Fruit fly (Drosophila melanogaster) whole organism, embryonic: ENCODE data around the gene corto.

Experiments used
- CG10979 ChIP-seq: fragments of 200-800 bp; sonication (Bioruptor generic); optimal IDR thresholded peaks from 2 replicates; lab custom pipeline; 2018; ENCODE audit warnings: missing biosample characterization, mild to moderate bottlenecking, missing genetic modification characterization, moderate library complexity
- CG16863 ChIP-seq: fragments of 200-800 bp; sonication (Bioruptor generic); optimal IDR thresholded peaks from 3 replicates; lab custom pipeline; 2016; ENCODE audit warnings: missing biosample characterization, missing genetic modification characterization
- CG17186 ChIP-seq: fragments of 200-800 bp; sonication (Bioruptor generic); optimal IDR thresholded peaks from 3 replicates; lab custom pipeline; 2017; ENCODE audit warnings: missing biosample characterization, missing genetic modification reagents, missing genetic modification characterization
- CG17912 ChIP-seq: fragments of 200-800 bp; sonication (Bioruptor generic); optimal IDR thresholded peaks from 2 replicates; lab custom pipeline; 2018; ENCODE audit warnings: missing biosample characterization, mild to moderate bottlenecking, missing genetic modification characterization
- CG18764 ChIP-seq: fragments of 200-800 bp; sonication (Bioruptor generic); optimal IDR thresholded peaks from 3 replicates; lab custom pipeline; 2016; ENCODE audit warnings: missing biosample characterization, missing genetic modification characterization
- CG2116 ChIP-seq: fragments of 200-800 bp; sonication (Bioruptor generic); optimal IDR thresholded peaks from 3 replicates; lab custom pipeline; 2018; ENCODE audit warnings: missing biosample characterization, mild to moderate bottlenecking, missing genetic modification characterization
- CG2712 ChIP-seq: fragments of 200-800 bp; optimal IDR thresholded peaks from 3 replicates; lab custom pipeline; 2019; ENCODE audit warnings: missing biosample characterization, mild to moderate bottlenecking, missing genetic modification characterization, moderate library complexity
- CG30431 ChIP-seq: fragments of 200-800 bp; sonication (Bioruptor generic); optimal IDR thresholded peaks from 2 replicates; lab custom pipeline; 2017; ENCODE audit warnings: missing biosample characterization, missing genetic modification characterization
- CG32532 ChIP-seq: fragments of 200-800 bp; sonication (Bioruptor generic); IDR thresholded peaks from 2 replicates; pipeline ENCODE4 v1.3.6; 2022; ENCODE audit warnings: missing biosample characterization, missing genetic modification characterization
- CG3838 ChIP-seq: fragments of 200-800 bp; sonication (Bioruptor generic); optimal IDR thresholded peaks from 3 replicates; lab custom pipeline; 2016; ENCODE audit warnings: missing biosample characterization, missing genetic modification characterization
- CG4424 ChIP-seq: fragments of 200-800 bp; sonication (Bioruptor generic); optimal IDR thresholded peaks from 3 replicates; lab custom pipeline; 2016; ENCODE audit warnings: missing biosample characterization, missing genetic modification characterization
- CG4617 ChIP-seq: fragments of 200-800 bp; sonication (Bioruptor generic); optimal IDR thresholded peaks from 3 replicates; lab custom pipeline; 2016; ENCODE audit warnings: missing biosample characterization, missing genetic modification characterization, borderline replicate concordance
- CG6683 ChIP-seq: fragments of 200-800 bp; sonication (Bioruptor generic); optimal IDR thresholded peaks from 2 replicates; lab custom pipeline; 2017; ENCODE audit warnings: missing biosample characterization, mild to moderate bottlenecking, missing genetic modification characterization, missing genetic modification reagents
- CG7372 ChIP-seq: fragments of 200-800 bp; sonication (Bioruptor generic); IDR thresholded peaks from 2 replicates; pipeline ENCODE4 v1.3.6; 2022; ENCODE audit warnings: missing biosample characterization, missing genetic modification characterization
- D19A ChIP-seq: fragments of 200-800 bp; optimal IDR thresholded peaks from 3 replicates; lab custom pipeline; 2019; ENCODE audit warnings: missing biosample characterization, mild to moderate bottlenecking, missing genetic modification characterization, moderate library complexity
- Drgx ChIP-seq: fragments of 200-800 bp; sonication (Bioruptor generic); IDR thresholded peaks from 2 replicates; pipeline ENCODE4 v1.3.6; 2022; ENCODE audit warnings: missing biosample characterization, missing genetic modification characterization
- E2f1 ChIP-seq: fragments of 200-800 bp; sonication (Bioruptor generic); IDR thresholded peaks from 2 replicates; pipeline ENCODE4 v1.3.6; 2022; ENCODE audit warnings: missing biosample characterization, missing genetic modification characterization
- Elba2 ChIP-seq: fragments of 200-800 bp; sonication (Bioruptor generic); optimal IDR thresholded peaks from 3 replicates; lab custom pipeline; 2016; ENCODE audit warnings: missing biosample characterization, missing genetic modification characterization
- Hand ChIP-seq: fragments of 200-800 bp; sonication (Bioruptor generic); optimal IDR thresholded peaks from 2 replicates; lab custom pipeline; 2017; ENCODE audit warnings: mild to moderate bottlenecking, missing biosample characterization, missing genetic modification reagents, missing genetic modification characterization
- Hey ChIP-seq: fragments of 200-800 bp; sonication (Bioruptor generic); optimal IDR thresholded peaks from 3 replicates; lab custom pipeline; 2018; ENCODE audit warnings: missing biosample characterization, mild to moderate bottlenecking, missing genetic modification characterization
- Hsf ChIP-seq: fragments of 200-800 bp; sonication (Bioruptor generic); optimal IDR thresholded peaks from 3 replicates; lab custom pipeline; 2016; ENCODE audit warnings: missing biosample characterization, missing genetic modification characterization
- MTF-1 ChIP-seq: fragments of 200-800 bp; sonication (Bioruptor generic); optimal IDR thresholded peaks from 2 replicates; lab custom pipeline; 2018; ENCODE audit warnings: missing biosample characterization, mild to moderate bottlenecking, missing genetic modification characterization, borderline replicate concordance
- Mad ChIP-seq: fragments of 200-800 bp; sonication (Bioruptor generic); optimal IDR thresholded peaks from 2 replicates; lab custom pipeline; 2016; ENCODE audit warnings: missing biosample characterization, missing genetic modification characterization
- Nf-YB ChIP-seq: fragments of 200-800 bp; sonication (Bioruptor generic); optimal IDR thresholded peaks from 3 replicates; lab custom pipeline; 2019; ENCODE audit warnings: missing biosample characterization, mild to moderate bottlenecking, missing genetic modification characterization, moderate library complexity
- Rx ChIP-seq: fragments of 200-800 bp; sonication (Bioruptor generic); IDR thresholded peaks from 2 replicates; pipeline ENCODE4 v1.3.6; 2022; ENCODE audit warnings: missing biosample characterization, missing genetic modification characterization
- Sox100B ChIP-seq: fragments of 200-800 bp; sonication (Bioruptor generic); optimal IDR thresholded peaks from 3 replicates; lab custom pipeline; 2018; ENCODE audit warnings: missing biosample characterization, mild to moderate bottlenecking, missing genetic modification characterization
- Ssrp ChIP-seq: fragments of 200-800 bp; sonication (Bioruptor generic); optimal IDR thresholded peaks from 2 replicates; lab custom pipeline; 2018; ENCODE audit warnings: missing biosample characterization, mild to moderate bottlenecking, missing genetic modification characterization, moderate library complexity
- Trl ChIP-seq, 3 experiments: fragments of >200 bp in 2 of 3; fragments of 200-800 bp in 1 of 3; sonication (Bioruptor generic) in 1 of 3; optimal IDR thresholded peaks; 2 replicates in 1 of 3; 3 replicates in 2 of 3; lab custom pipeline; 2016 to 2017; ENCODE audit warnings: missing biosample characterization in 1 of 3, missing genetic modification characterization in 1 of 3
- al ChIP-seq: fragments of 200-800 bp; sonication (Bioruptor generic); IDR thresholded peaks from 2 replicates; pipeline ENCODE4 v1.3.6; 2022; ENCODE audit warnings: missing biosample characterization, missing genetic modification characterization
- ato ChIP-seq: fragments of 200-800 bp; sonication (Bioruptor generic); IDR thresholded peaks from 2 replicates; pipeline ENCODE4 v1.3.6; 2022; ENCODE audit warnings: missing biosample characterization, missing genetic modification characterization; ENCODE audit not compliant: partially characterized antibody
- bab2 ChIP-seq: fragments of 200-800 bp; sonication (Bioruptor generic); optimal IDR thresholded peaks from 2 replicates; lab custom pipeline; 2016; ENCODE audit warnings: missing biosample characterization, missing genetic modification characterization
- cg ChIP-seq: fragments of 200-800 bp; sonication (Bioruptor generic); optimal IDR thresholded peaks from 3 replicates; lab custom pipeline; 2019; ENCODE audit warnings: missing biosample characterization, mild to moderate bottlenecking, missing genetic modification characterization, moderate library complexity
- corto ChIP-seq: fragments of 200-800 bp; sonication (Bioruptor generic); optimal IDR thresholded peaks from 2 replicates; lab custom pipeline; 2016; ENCODE audit warnings: missing biosample characterization, mild to moderate bottlenecking, missing genetic modification characterization, moderate library complexity
- fu2 ChIP-seq: fragments of 200-800 bp; sonication (Bioruptor generic); optimal IDR thresholded peaks from 2 replicates; lab custom pipeline; 2016; ENCODE audit warnings: missing biosample characterization, missing genetic modification characterization
- hbn ChIP-seq: fragments of 200-800 bp; sonication (Bioruptor generic); IDR thresholded peaks from 2 replicates; pipeline ENCODE4 v1.3.6; 2022; ENCODE audit warnings: missing biosample characterization, missing genetic modification characterization; ENCODE audit not compliant: partially characterized antibody
- insv ChIP-seq, 2 experiments: fragments of 200-800 bp; sonication (Bioruptor generic); optimal IDR thresholded peaks; 3 replicates each; lab custom pipeline; 2016 to 2018; ENCODE audit warnings: missing biosample characterization in 2 of 2, missing genetic modification characterization in 2 of 2
- jigr1 ChIP-seq: fragments of 200-800 bp; sonication (Bioruptor generic); IDR thresholded peaks from 3 replicates; pipeline ENCODE4 v1.3.6; 2022; ENCODE audit warnings: missing biosample characterization, missing genetic modification characterization
- kni ChIP-seq: fragments of 200-800 bp; sonication (Bioruptor generic); optimal IDR thresholded peaks from 3 replicates; lab custom pipeline; 2017; ENCODE audit warnings: mild to moderate bottlenecking, missing biosample characterization, missing genetic modification reagents, missing genetic modification characterization
- knrl ChIP-seq: fragments of 200-800 bp; sonication (Bioruptor generic); IDR thresholded peaks from 3 replicates; pipeline ENCODE4 v1.3.6; 2022; ENCODE audit warnings: missing biosample characterization, missing genetic modification characterization; ENCODE audit not compliant: partially characterized antibody
- maf-S ChIP-seq: fragments of 200-800 bp; sonication (Bioruptor generic); optimal IDR thresholded peaks from 2 replicates; lab custom pipeline; 2016; ENCODE audit warnings: missing biosample characterization, missing genetic modification characterization
- oc ChIP-seq: fragments of 200-800 bp; sonication (Bioruptor generic); optimal IDR thresholded peaks from 2 replicates; lab custom pipeline; 2018; ENCODE audit warnings: missing biosample characterization, mild to moderate bottlenecking, missing genetic modification characterization, moderate library complexity
- pho ChIP-seq: fragments of 200-800 bp; sonication (Bioruptor generic); optimal IDR thresholded peaks from 2 replicates; lab custom pipeline; 2016; ENCODE audit warnings: missing biosample characterization, missing genetic modification characterization
- sima ChIP-seq: fragments of 200-800 bp; sonication (Bioruptor generic); optimal IDR thresholded peaks from 2 replicates; lab custom pipeline; 2016; ENCODE audit warnings: missing biosample characterization, missing genetic modification characterization
- slbo ChIP-seq: fragments of 200-800 bp; sonication (Bioruptor generic); IDR thresholded peaks from 2 replicates; pipeline ENCODE4 v1.3.6; 2022; ENCODE audit warnings: missing biosample characterization, missing genetic modification characterization
- tll ChIP-seq, 2 experiments: fragments of 200-800 bp in 1 of 2; fragments of >200 bp in 1 of 2; sonication (Bioruptor generic) in 1 of 2; optimal IDR thresholded peaks; 2 replicates each; lab custom pipeline; 2017 to 2019; ENCODE audit warnings: missing biosample characterization in 2 of 2, missing genetic modification characterization in 2 of 2, mild to moderate bottlenecking in 1 of 2, moderate library complexity in 1 of 2
- tna ChIP-seq: fragments of 200-800 bp; sonication (Bioruptor generic); IDR thresholded peaks from 2 replicates; pipeline ENCODE4 v1.3.6; 2022; ENCODE audit warnings: missing biosample characterization, missing genetic modification characterization; ENCODE audit not compliant: partially characterized antibody
- tup ChIP-seq: fragments of 200-800 bp; sonication (Bioruptor generic); optimal IDR thresholded peaks from 2 replicates; lab custom pipeline; 2016; ENCODE audit warnings: missing biosample characterization, mild to moderate bottlenecking, missing genetic modification characterization, moderate library complexity
- tx ChIP-seq: fragments of 200-800 bp; sonication (Bioruptor generic); optimal IDR thresholded peaks from 2 replicates; lab custom pipeline; 2016; ENCODE audit warnings: missing biosample characterization, missing genetic modification characterization
- zf30C ChIP-seq: fragments of 200-800 bp; sonication (Bioruptor generic); optimal IDR thresholded peaks from 3 replicates; lab custom pipeline; 2018; ENCODE audit warnings: missing biosample characterization, mild to moderate bottlenecking, missing genetic modification characterization

Gene corto

DNA sequence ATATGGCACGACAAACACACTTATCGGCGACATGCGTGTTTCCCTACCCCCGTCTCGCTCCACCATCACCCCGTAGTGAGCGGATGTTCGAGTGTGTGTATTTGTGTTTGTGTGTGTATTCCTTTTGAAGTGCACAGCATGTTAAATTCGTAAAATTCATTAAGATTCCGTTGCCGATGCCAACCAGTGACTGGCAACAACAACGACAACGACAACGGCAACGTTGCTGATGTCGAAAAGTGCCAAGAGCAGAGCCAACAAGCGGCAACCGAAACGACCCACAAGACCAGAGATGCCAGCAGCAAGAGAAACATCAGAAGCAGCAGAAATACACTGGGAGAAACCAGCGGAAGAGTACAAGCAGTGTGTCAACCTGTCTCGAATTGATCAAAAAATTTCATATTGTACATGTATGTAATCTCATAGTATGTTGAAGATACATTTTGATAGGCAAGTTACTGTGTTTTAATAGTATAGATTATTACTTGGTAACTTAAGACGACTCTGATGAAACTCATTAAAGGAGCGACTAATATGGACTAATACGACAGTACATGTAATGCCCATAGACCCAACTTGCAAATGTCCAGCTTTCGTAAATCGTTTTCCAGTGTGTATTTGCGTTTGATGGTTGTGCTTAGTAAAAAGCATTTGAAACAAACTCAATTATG is 26.1 kb downstream of the corto start (continued):
- no peak for TF ChIP-seq insv (GFP tag; optimal IDR thresholded peaks at IDR 0.05; lab: Kevin White, UChicago)
- no peak for TF ChIP-seq tll (GFP tag; optimal IDR thresholded peaks at IDR 0.05; lab: Kevin White, UChicago)
- TF ChIP-seq Mad (GFP tag; lab: Kevin White, UChicago): no peak
- TF ChIP-seq CG18764 (GFP tag; lab: Kevin White, UChicago): peak; percentile 30
- no peak for TF ChIP-seq pho (GFP tag; lab: Kevin White, UChicago)
- TF ChIP-seq oc (tag; lab: Kevin White, UChicago): no peak
- no peak for TF ChIP-seq Elba2 (GFP tag; lab: Kevin White, UChicago)
- no peak for TF ChIP-seq jigr1 (GFP tag; lab: Robert Waterston, UW)
- TF ChIP-seq CG6683 (GFP tag; lab: Kevin White, UChicago): no peak
- no peak for TF ChIP-seq CG2116 (GFP tag; lab: Kevin White, UChicago)
- TF ChIP-seq kni (GFP tag; lab: Kevin White, UChicago): peak; percentile 82
- peak; percentile 50 for TF ChIP-seq Drgx (GFP tag; lab: Robert Waterston, UW)
- TF ChIP-seq slbo (GFP tag; lab: Robert Waterston, UW): no peak
- TF ChIP-seq CG10979 (tag; lab: Kevin White, UChicago): peak; percentile 64
- TF ChIP-seq tx (GFP tag; lab: Kevin White, UChicago): no peak
- no peak for TF ChIP-seq tna (GFP tag; lab: Robert Waterston, UW)
- TF ChIP-seq ato: 0 out of 2 replicates have a peak, but pooled peaks have one; percentile 19
- TF ChIP-seq CG3838 (GFP tag; lab: Kevin White, UChicago): peak; percentile 30
- TF ChIP-seq tup (GFP tag; lab: Kevin White, UChicago): no peak
- no peak for TF ChIP-seq sima (GFP tag; lab: Kevin White, UChicago)
- TF ChIP-seq zf30C (GFP tag; lab: Kevin White, UChicago): peak; percentile 75
- peak; percentile 51 for TF ChIP-seq Ssrp (tag; lab: Kevin White, UChicago)
- TF ChIP-seq CG16863 (GFP tag; lab: Kevin White, UChicago): peak; percentile 24
- TF ChIP-seq CG17912 (GFP tag; lab: Kevin White, UChicago): no peak
- TF ChIP-seq cg (GFP tag; lab: Kevin White, UChicago): peak; percentile 78
- TF ChIP-seq al (GFP tag; lab: Robert Waterston, UW): no peak
- TF ChIP-seq E2f1: no peak
- TF ChIP-seq CG30431: peak; percentile 38
- no peak for TF ChIP-seq CG7372
- TF ChIP-seq Sox100B (GFP tag; lab: Kevin White, UChicago): peak; percentile 34
- no peak for TF ChIP-seq CG32532
- peak; percentile 39 for TF ChIP-seq Hsf
- TF ChIP-seq Nf-YB: no peak
- peak; percentile 29 for TF ChIP-seq bab2 (GFP tag; lab: Kevin White, UChicago)
- no peak for TF ChIP-seq Trl (optimal IDR thresholded peaks at IDR 0.05; lab: Kevin White, UChicago)
- TF ChIP-seq Trl (GFP tag; optimal IDR thresholded peaks at IDR 0.05; lab: Kevin White, UChicago): peak; percentile 57
- TF ChIP-seq Hey: no peak
- peak; percentile 78 for TF ChIP-seq corto (GFP tag; lab: Kevin White, UChicago)
- TF ChIP-seq CG17186 (GFP tag; lab: Kevin White, UChicago): no peak
- TF ChIP-seq knrl (GFP tag; lab: Robert Waterston, UW): no peak
- peak; percentile 62 for TF ChIP-seq CG2712 (tag; lab: Kevin White, UChicago)
- TF ChIP-seq Rx (GFP tag; lab: Robert Waterston, UW): 0 out of 2 replicates have a peak, but pooled peaks have one; percentile 28
- TF ChIP-seq CG4617: no peak
- peak; percentile 41 for TF ChIP-seq CG4424 (GFP tag; lab: Kevin White, UChicago)
- no peak for TF ChIP-seq fu2 (GFP tag; lab: Kevin White, UChicago)
- TF ChIP-seq hbn (GFP tag; lab: Robert Waterston, UW): no peak
- no peak for TF ChIP-seq Hand
- TF ChIP-seq D19A: peak; percentile 25
- TF ChIP-seq MTF-1 (GFP tag; lab: Kevin White, UChicago): no peak
- TF ChIP-seq maf-S: no peak
